Fruit fly (Drosophila melanogaster): ENCODE results near the gene CG11696.

The CG11696 gene

DNA sequence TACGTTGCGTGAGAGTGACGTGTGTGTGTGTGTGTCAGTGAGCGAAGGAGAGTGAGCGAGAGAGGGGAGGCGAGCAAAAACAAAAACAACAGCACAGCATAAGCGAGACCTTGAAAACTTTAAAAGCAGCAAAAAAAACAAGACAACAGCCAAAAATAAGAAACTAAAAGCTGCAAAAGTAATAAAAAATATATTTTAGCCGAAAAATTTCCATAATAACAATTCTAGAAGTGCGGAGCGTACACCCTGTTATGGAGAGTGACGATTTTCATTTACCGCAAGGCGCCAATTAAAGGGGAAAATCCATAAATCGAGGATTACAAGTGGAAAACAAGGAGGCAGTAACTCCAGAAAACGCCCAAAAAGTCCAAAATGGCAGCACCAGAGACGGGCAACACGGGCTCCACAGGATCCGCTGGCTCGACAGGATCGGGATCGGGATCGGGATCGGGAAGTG is 43.0 kb downstream of the CG11696 start (continued):
- no peak for TF ChIP-seq Taf1 (GFP tag; IDR thresholded peaks at IDR 0.05)
- peak; percentile 76 for TF ChIP-seq cg (GFP tag; optimal IDR thresholded peaks at IDR 0.05)
- TF ChIP-seq Aef1 (GFP tag; IDR thresholded peaks at IDR 0.05), result 0 out of 3 replicates have a peak, but pooled peaks have one; percentile 44
- no peak for TF ChIP-seq ara (GFP tag; IDR thresholded peaks at IDR 0.05)
- TF ChIP-seq sqz (GFP tag; optimal IDR thresholded peaks at IDR 0.05), result peak; percentile 70
- no peak for TF ChIP-seq gem (tag; optimal IDR thresholded peaks at IDR 0.05)
- no peak for TF ChIP-seq CG32767 (GFP tag; IDR thresholded peaks at IDR 0.05)
- 0 out of 2 replicates have a peak, but pooled peaks have one; percentile 15 for TF ChIP-seq Drgx (GFP tag; IDR thresholded peaks at IDR 0.05)

DNA sequence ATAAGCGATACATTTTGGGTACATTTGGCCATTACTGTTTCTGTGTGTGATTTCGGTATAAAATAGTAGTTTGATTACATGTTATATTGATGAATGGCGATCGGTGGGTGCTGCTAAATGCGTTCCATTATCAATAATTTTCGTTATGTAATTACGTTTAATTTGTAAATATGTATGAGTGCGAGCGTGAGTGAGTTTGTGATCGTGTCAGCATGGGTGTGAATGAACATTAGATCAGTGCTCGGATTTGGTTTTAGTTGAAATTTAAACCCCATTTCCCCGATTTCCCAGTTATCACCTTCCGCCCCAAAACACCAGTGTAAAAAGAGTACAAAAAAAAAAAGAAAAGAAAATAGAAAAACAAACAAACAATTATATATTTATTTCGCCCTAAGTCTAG is 46.1 kb downstream of the CG11696 start:
- TF ChIP-seq BtbVII (GFP tag; optimal IDR thresholded peaks at IDR 0.05) (no peak), sens (GFP tag) (peak; percentile 66), shn (GFP tag; optimal IDR thresholded peaks at IDR 0.05) (no peak), trem (tag; optimal IDR thresholded peaks at IDR 0.05) (no peak), nau (GFP tag; optimal IDR thresholded peaks at IDR 0.05) (no peak), CG3726 (GFP tag; IDR thresholded peaks at IDR 0.05) (no peak), ara (GFP tag; IDR thresholded peaks at IDR 0.05) (no peak), CG4404 (GFP tag; IDR thresholded peaks at IDR 0.05) (no peak), CG2120 (GFP tag; optimal IDR thresholded peaks at IDR 0.05) (no peak), bab2 (GFP tag; optimal IDR thresholded peaks at IDR 0.05) (no peak), CG15073 (GFP tag; optimal IDR thresholded peaks at IDR 0.05) (no peak), TFAM (GFP tag; optimal IDR thresholded peaks at IDR 0.05) (no peak), exex (tag; optimal IDR thresholded peaks at IDR 0.05) (peak; percentile 31), Pdp1 (GFP tag; optimal IDR thresholded peaks at IDR 0.05) (peak in 1 of 2 experiments; percentile 81), Poxn (GFP tag; IDR thresholded peaks at IDR 0.05) (no peak), Nf-YB (GFP tag; optimal IDR thresholded peaks at IDR 0.05) (no peak), CG6272 (GFP tag; IDR thresholded peaks at IDR 0.05) (no peak), Med (GFP tag) (peak; percentile 50), CG8478 (optimal IDR thresholded peaks at IDR 0.05) (no peak), zen (tag; optimal IDR thresholded peaks at IDR 0.05) (no peak), sc (optimal IDR thresholded peaks at IDR 0.05) (no peak), sc (GFP tag; optimal IDR thresholded peaks at IDR 0.05) (no peak), CG12769 (tag; optimal IDR thresholded peaks at IDR 0.05) (no peak), CG8281 (tag; optimal IDR thresholded peaks at IDR 0.05) (peak; percentile 35)

DNA sequence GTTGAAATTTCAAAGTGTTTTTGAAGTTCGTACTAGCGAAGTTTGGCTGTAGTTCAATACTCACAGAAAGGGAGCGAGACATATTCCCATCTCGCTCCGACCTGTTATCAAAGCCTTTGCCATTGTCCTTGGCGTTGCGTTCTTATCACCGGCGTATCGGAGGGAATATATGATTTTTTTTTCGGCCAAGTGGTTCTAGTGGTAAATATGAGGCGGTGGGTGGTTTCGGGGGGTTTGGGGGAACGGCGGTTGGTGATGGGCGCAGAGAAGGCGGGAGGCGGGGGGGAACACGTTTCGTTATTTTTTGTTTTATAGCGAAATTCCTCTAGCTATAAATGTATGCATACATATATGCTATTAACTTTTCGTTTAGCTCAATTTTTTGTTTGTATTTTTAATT is 47.0 kb downstream of the CG11696 start:
- TF ChIP-seq Rfx (GFP tag; IDR thresholded peaks at IDR 0.05), result peak; percentile 18; the same call in 1 of the 2 replicates
- TF ChIP-seq seq (GFP tag; IDR thresholded peaks at IDR 0.05), result no peak
- no peak for TF ChIP-seq CG12744 (GFP tag; optimal IDR thresholded peaks at IDR 0.05)
- no peak for TF ChIP-seq peb (GFP tag; IDR thresholded peaks at IDR 0.05)
- TF ChIP-seq sug (tag; optimal IDR thresholded peaks at IDR 0.05), result peak; percentile 50
- TF ChIP-seq CG34376 (GFP tag; optimal IDR thresholded peaks at IDR 0.05), result peak; percentile 90
- TF ChIP-seq sc (optimal IDR thresholded peaks at IDR 0.05), result no peak
- no peak for TF ChIP-seq sc (GFP tag; optimal IDR thresholded peaks at IDR 0.05)
- TF ChIP-seq NFAT (GFP tag; IDR thresholded peaks at IDR 0.05), result peak; percentile 20; the same call in 1 of the 2 replicates
- TF ChIP-seq rib (GFP tag; IDR thresholded peaks at IDR 0.05), result no peak
- peak; percentile 26 for TF ChIP-seq CG1832 (GFP tag; optimal IDR thresholded peaks at IDR 0.05)
- TF ChIP-seq crol (GFP tag; IDR thresholded peaks at IDR 0.05), result peak; percentile 96
- TF ChIP-seq Taf1 (GFP tag; IDR thresholded peaks at IDR 0.05), result no peak
- TF ChIP-seq sqz (GFP tag; optimal IDR thresholded peaks at IDR 0.05), result no peak
- no peak for TF ChIP-seq CG10209 (GFP tag; optimal IDR thresholded peaks at IDR 0.05)
- peak; percentile 52 for TF ChIP-seq exex (tag; optimal IDR thresholded peaks at IDR 0.05)
- peak; percentile 66 for TF ChIP-seq mirr (GFP tag; optimal IDR thresholded peaks at IDR 0.05)
- peak; percentile 88 for TF ChIP-seq sd (tag; optimal IDR thresholded peaks at IDR 0.05)
- TF ChIP-seq CG6175 (GFP tag; IDR thresholded peaks at IDR 0.05), result no peak
- peak; percentile 85 for TF ChIP-seq ftz-f1 (GFP tag; optimal IDR thresholded peaks at IDR 0.05)
- TF ChIP-seq cwo (GFP tag; optimal IDR thresholded peaks at IDR 0.05), result peak; percentile 73
- TF ChIP-seq lab (GFP tag; optimal IDR thresholded peaks at IDR 0.05), result peak; percentile 17
- TF ChIP-seq HmgZ (tag; optimal IDR thresholded peaks at IDR 0.05), result peak; percentile 20
- TF ChIP-seq GATAe (GFP tag; conservative IDR thresholded peaks at IDR 0.05), result peak; percentile 77
- TF ChIP-seq bab2 (GFP tag; optimal IDR thresholded peaks at IDR 0.05), result no peak

All from whole organism, embryonic.